Fruit fly (Drosophila melanogaster) whole organism, pupa: ENCODE measurements around the gene Klp98A.

Experiments
- CG10348 ChIP-seq: fragments of 200-800 bp; sonication (Bioruptor generic); IDR thresholded peaks from 2 replicates; pipeline ENCODE4 v1.3.6; 2022; ENCODE audit warnings: missing biosample characterization, missing genetic modification characterization
- CG12605 ChIP-seq: fragments of 200-800 bp; sonication (Bioruptor generic); IDR thresholded peaks from 2 replicates; pipeline ENCODE4 v1.3.6; 2022; ENCODE audit warnings: missing biosample characterization, missing genetic modification characterization
- CG13204 ChIP-seq: fragments of 200-800 bp; sonication (Bioruptor generic); optimal IDR thresholded peaks from 2 replicates; lab custom pipeline; 2018; ENCODE audit warnings: missing biosample characterization, mild to moderate bottlenecking, missing genetic modification characterization, moderate library complexity
- CG14655 ChIP-seq: fragments of 200-800 bp; sonication (Bioruptor generic); optimal IDR thresholded peaks from 3 replicates; lab custom pipeline; 2017; ENCODE audit warnings: mild to moderate bottlenecking, missing biosample characterization, missing genetic modification reagents, missing genetic modification characterization
- CG15710 ChIP-seq: fragments of 200-800 bp; sonication (Bioruptor generic); optimal IDR thresholded peaks from 2 replicates; lab custom pipeline; 2018; ENCODE audit warnings: missing biosample characterization, mild to moderate bottlenecking, missing genetic modification characterization, moderate library complexity
- CG17806 ChIP-seq: fragments of 200-800 bp; sonication (Bioruptor generic); optimal IDR thresholded peaks from 2 replicates; lab custom pipeline; 2018; ENCODE audit warnings: missing biosample characterization, mild to moderate bottlenecking, missing genetic modification characterization, moderate library complexity
- CG32121 ChIP-seq: fragments of 200-800 bp; sonication (Bioruptor generic); IDR thresholded peaks from 2 replicates; pipeline ENCODE4 v1.3.6; 2022; ENCODE audit warnings: missing biosample characterization, missing genetic modification characterization
- CG34367 ChIP-seq: fragments of 200-800 bp; sonication (Bioruptor generic); optimal IDR thresholded peaks from 2 replicates; lab custom pipeline; 2018; ENCODE audit warnings: missing biosample characterization, mild to moderate bottlenecking, missing genetic modification characterization
- CG4496 ChIP-seq: fragments of 200-800 bp; sonication (Bioruptor generic); IDR thresholded peaks from 3 replicates; pipeline ENCODE4 v1.3.6; 2022; ENCODE audit warnings: missing biosample characterization, missing genetic modification characterization
- CG8159 ChIP-seq: fragments of 200-800 bp; sonication (Bioruptor generic); optimal IDR thresholded peaks from 3 replicates; lab custom pipeline; 2018; ENCODE audit warnings: missing biosample characterization, mild to moderate bottlenecking, missing genetic modification characterization, moderate library complexity
- CG8301 ChIP-seq: fragments of 200-800 bp; sonication (Bioruptor generic); optimal IDR thresholded peaks from 2 replicates; lab custom pipeline; 2018; ENCODE audit warnings: missing biosample characterization, mild to moderate bottlenecking, missing genetic modification characterization
- CG9948 ChIP-seq: fragments of 200-800 bp; sonication (Bioruptor generic); optimal IDR thresholded peaks from 2 replicates; lab custom pipeline; 2018; ENCODE audit warnings: missing biosample characterization, mild to moderate bottlenecking, missing genetic modification characterization, moderate library complexity
- D1 ChIP-seq: fragments of 200-800 bp; sonication (Bioruptor generic); optimal IDR thresholded peaks from 2 replicates; lab custom pipeline; 2018; ENCODE audit warnings: missing biosample characterization, mild to moderate bottlenecking, missing genetic modification characterization, moderate library complexity
- EcR ChIP-seq: fragments of 200-800 bp; sonication (Bioruptor generic); optimal IDR thresholded peaks from 3 replicates; lab custom pipeline; 2019; ENCODE audit warnings: missing biosample characterization, missing genetic modification characterization, mild to moderate bottlenecking, moderate library complexity, missing genetic modification reagents
- Ets98B ChIP-seq: fragments of 200-800 bp; sonication (Bioruptor generic); IDR thresholded peaks from 2 replicates; pipeline ENCODE4 v1.3.6; 2022; ENCODE audit warnings: missing biosample characterization, missing genetic modification characterization
- Pif1A ChIP-seq: fragments of 200-800 bp; sonication (Bioruptor generic); optimal IDR thresholded peaks from 3 replicates; lab custom pipeline; 2016; ENCODE audit warnings: missing biosample characterization, missing genetic modification characterization
- Pif1B ChIP-seq: fragments of 200-800 bp; sonication (Bioruptor generic); optimal IDR thresholded peaks from 3 replicates; lab custom pipeline; 2016; ENCODE audit warnings: missing biosample characterization, missing genetic modification characterization
- Snoo ChIP-seq: fragments of 200-800 bp; sonication (Bioruptor generic); optimal IDR thresholded peaks from 3 replicates; lab custom pipeline; 2017; ENCODE audit warnings: missing biosample characterization, mild to moderate bottlenecking, missing genetic modification characterization, inconsistent platforms
- fd96Ca ChIP-seq: fragments of 200-800 bp; sonication (Bioruptor generic); IDR thresholded peaks from 3 replicates; pipeline ENCODE4 v1.3.6; 2022; ENCODE audit warnings: missing biosample characterization, missing genetic modification characterization
- gl ChIP-seq: fragments of 200-800 bp; sonication (Bioruptor generic); optimal IDR thresholded peaks from 2 replicates; lab custom pipeline; 2018; ENCODE audit warnings: missing biosample characterization, mild to moderate bottlenecking, missing genetic modification characterization
- rn ChIP-seq: fragments of 200-800 bp; sonication (Bioruptor generic); IDR thresholded peaks from 2 replicates; pipeline ENCODE4 v1.3.6; 2022; ENCODE audit warnings: missing biosample characterization, missing genetic modification characterization

The Klp98A gene

DNA sequence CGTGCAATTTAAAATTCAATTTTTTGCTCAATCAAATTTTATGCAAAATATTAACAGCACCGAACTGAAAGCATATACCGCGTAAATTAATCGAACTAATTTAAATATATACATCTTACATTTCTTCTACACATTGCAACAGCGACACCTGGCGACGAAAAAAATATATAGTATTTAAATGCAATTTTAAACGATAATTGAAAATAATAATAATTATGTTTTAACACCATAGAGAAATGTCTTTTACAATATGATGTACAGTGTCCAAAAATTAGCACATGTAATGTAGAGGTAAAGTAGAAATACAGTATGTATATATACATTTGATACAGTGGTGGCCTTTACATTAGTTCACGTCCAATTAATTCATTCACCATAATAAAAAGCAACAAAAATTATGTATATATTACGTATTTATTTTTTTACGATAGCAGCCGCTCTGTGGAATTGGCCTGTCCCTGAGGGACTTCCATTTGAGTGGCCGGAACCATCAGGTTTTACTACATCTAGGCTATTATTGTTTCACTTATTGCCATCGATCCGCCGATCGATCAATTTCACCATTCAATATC lies 11.5 kb downstream of the Klp98A start:
- TF ChIP-seq gl (tag; lab: Kevin White, UChicago), result no peak
- TF ChIP-seq CG4496 (GFP tag; lab: Robert Waterston, UW), result no peak
- no peak for TF ChIP-seq rn (GFP tag; lab: Robert Waterston, UW)
- no peak for TF ChIP-seq EcR
- no peak for TF ChIP-seq CG15710

DNA sequence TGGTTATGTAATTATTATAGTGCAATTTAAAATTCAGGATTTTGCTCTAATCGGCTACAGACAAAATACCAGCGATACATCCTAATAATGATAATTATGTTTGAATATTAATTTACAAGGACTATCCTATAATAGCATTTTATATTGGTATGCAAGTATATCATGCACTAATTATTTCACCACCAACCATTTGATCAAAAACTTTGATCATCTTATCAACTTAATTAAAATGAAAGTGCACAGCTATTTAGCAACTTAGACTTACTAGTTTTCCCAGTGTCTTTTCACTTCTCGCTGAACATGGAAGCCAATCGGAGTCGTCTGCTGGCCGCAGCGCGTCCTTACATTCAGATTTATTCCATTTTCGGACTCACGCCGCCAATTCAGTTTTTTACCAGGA lies 13.2 kb downstream of the Klp98A start, which contains the start of gene Gr98d:
Gene Gr98d, plus strand, starts transcription at position 301 of the 400 bp plus-strand sequence.
- TF ChIP-seq Pif1A (no peak), Ets98B (GFP tag; lab: Robert Waterston, UW) (no peak), CG34367 (tag; lab: Kevin White, UChicago) (no peak), CG4496 (GFP tag; lab: Robert Waterston, UW) (no peak), CG15710 (no peak), gl (tag; lab: Kevin White, UChicago) (no peak), fd96Ca (GFP tag; lab: Robert Waterston, UW) (no peak), CG32121 (GFP tag; lab: Robert Waterston, UW) (no peak), rn (GFP tag; lab: Robert Waterston, UW) (no peak), EcR (no peak), CG8301 (tag; lab: Kevin White, UChicago) (no peak), CG13204 (GFP tag; lab: Kevin White, UChicago) (no peak), Pif1B (GFP tag; lab: Kevin White, UChicago) (no peak), CG8159 (tag; lab: Kevin White, UChicago) (no peak), CG12605 (GFP tag; lab: Robert Waterston, UW) (no peak), Snoo (tag; lab: Kevin White, UChicago) (no peak), CG9948 (no peak), CG14655 (GFP tag; lab: Kevin White, UChicago) (no peak), CG17806 (no peak), CG10348 (no peak)
- TF ChIP-seq, all 21 proteins: peak for 0

DNA sequence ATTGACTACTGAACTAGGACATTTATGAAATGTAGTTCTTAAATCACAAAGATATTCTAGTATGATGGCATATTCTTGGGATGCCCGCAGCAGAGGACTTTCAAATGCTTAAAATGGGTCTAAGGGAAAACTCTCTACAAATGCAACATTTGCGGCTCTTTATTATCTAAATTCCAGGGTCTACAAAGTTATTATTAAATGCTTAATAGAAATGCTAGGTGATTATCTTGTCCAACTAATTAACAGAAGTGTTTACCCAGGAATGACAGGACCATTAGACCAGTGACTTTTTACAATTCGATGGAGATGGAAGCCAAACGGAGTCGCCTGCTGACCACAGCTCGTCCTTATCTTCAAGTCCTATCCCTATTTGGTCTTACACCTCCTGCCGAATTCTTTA lies 14.8 kb downstream of the Klp98A start, which contains the start of gene Gr98c:
Gene Gr98c, plus strand, starts transcription at position 301 of the 400 bp plus-strand sequence.
- TF ChIP-seq CG8301 (tag; lab: Kevin White, UChicago) (no peak), CG9948 (no peak), CG15710 (no peak)

DNA sequence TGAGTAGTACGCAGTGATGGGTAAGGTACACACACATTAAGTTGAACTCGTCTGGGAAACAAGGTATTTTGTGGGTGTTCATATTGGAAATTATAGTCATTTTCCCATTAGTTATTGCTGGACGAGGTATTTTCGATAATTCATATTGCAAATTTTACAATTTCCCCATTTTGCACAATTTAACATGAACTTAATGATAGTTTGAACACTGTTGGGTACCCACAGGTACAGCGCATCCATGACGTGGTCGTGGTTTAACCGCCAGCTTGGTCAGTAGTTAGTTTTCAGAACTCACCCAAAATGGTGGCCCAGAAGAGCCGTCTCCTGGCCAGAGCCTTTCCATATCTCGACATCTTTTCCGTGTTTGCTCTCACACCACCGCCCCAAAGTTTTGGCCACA lies 16.7 kb downstream of the Klp98A start, which contains the start of gene Gr98b:
Gene Gr98b, plus strand, starts transcription at position 301 of the 400 bp plus-strand sequence.
- no peak for TF ChIP-seq CG15710
- no peak for TF ChIP-seq D1 (tag; lab: Kevin White, UChicago)
- no peak for TF ChIP-seq CG14655 (GFP tag; lab: Kevin White, UChicago)
- no peak for TF ChIP-seq CG4496 (GFP tag; lab: Robert Waterston, UW)
- TF ChIP-seq Pif1B (GFP tag; lab: Kevin White, UChicago), result no peak

DNA sequence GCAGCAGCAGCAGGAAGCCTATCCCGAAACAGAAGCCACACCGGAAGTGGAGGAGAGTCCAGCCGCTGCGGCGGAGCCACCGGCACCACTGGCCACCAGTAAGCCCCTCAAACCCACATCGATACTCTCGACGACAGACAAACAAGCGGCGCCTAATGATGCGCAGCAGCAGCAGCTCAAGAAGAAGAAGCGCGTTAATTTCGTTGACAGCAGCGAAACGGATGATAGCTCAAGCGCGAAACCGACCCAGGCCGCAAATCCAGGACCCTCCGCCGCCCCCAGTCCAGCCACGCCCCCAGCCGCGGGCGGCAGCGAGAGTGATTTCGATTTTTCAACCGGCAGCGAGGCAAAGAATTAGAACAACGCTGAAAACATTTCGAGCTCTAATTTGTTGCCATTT lies 25.7 kb downstream of the Klp98A start:
- no peak for TF ChIP-seq CG17806
- TF ChIP-seq CG8301 (tag; lab: Kevin White, UChicago), result no peak
- TF ChIP-seq Pif1B (GFP tag; lab: Kevin White, UChicago), result no peak
- no peak for TF ChIP-seq CG14655 (GFP tag; lab: Kevin White, UChicago)
- TF ChIP-seq fd96Ca (GFP tag; lab: Robert Waterston, UW), result no peak
- no peak for TF ChIP-seq EcR
- TF ChIP-seq gl (tag; lab: Kevin White, UChicago), result no peak
- no peak for TF ChIP-seq CG12605 (GFP tag; lab: Robert Waterston, UW)
- no peak for TF ChIP-seq rn (GFP tag; lab: Robert Waterston, UW)

DNA sequence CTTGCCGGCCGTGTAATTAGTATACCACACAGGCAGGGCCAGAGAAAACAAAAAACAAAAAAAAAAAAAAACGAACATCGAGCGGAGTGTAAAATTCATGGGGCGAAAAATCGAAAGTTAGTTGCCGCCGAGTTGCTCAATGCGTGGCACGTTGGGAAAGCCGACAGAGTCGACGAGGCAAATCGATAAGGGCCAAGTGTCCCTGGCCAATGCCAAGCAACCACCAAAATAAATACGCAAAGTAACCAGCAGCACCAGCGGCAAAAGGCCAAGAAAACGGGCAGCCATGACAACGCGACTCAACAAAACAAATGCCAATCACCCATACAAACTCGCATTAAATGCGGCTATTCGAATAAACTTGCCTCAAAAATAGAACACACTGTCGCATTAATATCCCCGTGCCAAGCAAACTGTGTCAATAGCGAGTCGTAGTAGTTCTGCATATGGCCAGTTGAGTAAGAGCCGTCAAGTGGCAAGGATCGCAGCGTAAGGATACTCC lies 38.5 kb downstream of the Klp98A start, which contains the start of gene CG12885:
Gene CG12885, plus strand, starts transcription at position 452 of the 502 bp plus-strand sequence.
- no peak for TF ChIP-seq CG17806
- no peak for TF ChIP-seq CG9948
- no peak for TF ChIP-seq Pif1B (GFP tag; lab: Kevin White, UChicago)
- no peak for TF ChIP-seq CG13204 (GFP tag; lab: Kevin White, UChicago)
- TF ChIP-seq CG8159 (tag; lab: Kevin White, UChicago), result no peak
- TF ChIP-seq gl (tag; lab: Kevin White, UChicago), result no peak
- no peak for TF ChIP-seq D1 (tag; lab: Kevin White, UChicago)
- no peak for TF ChIP-seq fd96Ca (GFP tag; lab: Robert Waterston, UW)
- no peak for TF ChIP-seq rn (GFP tag; lab: Robert Waterston, UW)
- no peak for TF ChIP-seq CG14655 (GFP tag; lab: Kevin White, UChicago)

DNA sequence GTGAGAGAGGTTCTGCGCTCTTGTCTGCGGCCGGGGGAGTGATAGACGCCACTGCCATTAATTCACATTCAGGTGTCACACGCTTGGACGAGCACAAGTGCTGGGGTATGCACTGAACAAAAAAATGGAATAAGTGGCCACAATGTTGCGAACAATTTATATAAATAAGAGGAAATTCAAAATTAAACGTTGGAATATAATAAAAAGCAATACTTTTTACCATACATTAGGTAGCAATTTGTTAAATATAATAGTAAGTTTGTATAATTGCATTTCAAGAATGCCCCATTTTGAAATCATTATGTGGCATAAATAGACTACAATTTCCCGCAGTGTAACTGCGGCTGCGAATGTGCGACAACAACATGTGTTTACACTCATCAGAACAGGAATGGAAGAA lies 39.1 kb downstream of the Klp98A start:
- no peak for TF ChIP-seq CG8301 (tag; lab: Kevin White, UChicago)
- peak; percentile 25 for TF ChIP-seq CG8159 (tag; lab: Kevin White, UChicago)
